Fruit fly (Drosophila melanogaster) whole organism, embryonic: ENCODE results near the gene CG13364.
"Not testable (repeated sequence)": the region's sequence is repeated elsewhere in the genome, so short reads cannot be mapped to it uniquely, and the experiment has no call there.

ENCODE experiments used
- CG12942 ChIP-seq: fragments of 200-800 bp; sonication (Bioruptor generic); optimal IDR thresholded peaks from 3 replicates; lab custom pipeline; 2016; ENCODE audit warnings: missing biosample characterization, missing genetic modification characterization
- CG16815 ChIP-seq: fragments of 200-800 bp; sonication (Bioruptor generic); optimal IDR thresholded peaks from 3 replicates; lab custom pipeline; 2017; ENCODE audit warnings: missing biosample characterization, mild to moderate bottlenecking, missing genetic modification characterization
- Dfd ChIP-seq, 2 experiments: fragments of >200 bp; optimal IDR thresholded peaks; 2 replicates each; lab custom pipeline; 2017; ENCODE audit warnings: missing biosample characterization in 2 of 2, missing genetic modification characterization in 2 of 2
- Hand ChIP-seq: fragments of 200-800 bp; sonication (Bioruptor generic); optimal IDR thresholded peaks from 2 replicates; lab custom pipeline; 2017; ENCODE audit warnings: mild to moderate bottlenecking, missing biosample characterization, missing genetic modification reagents, missing genetic modification characterization
- Max ChIP-seq: fragments of 200-800 bp; sonication (Bioruptor generic); optimal IDR thresholded peaks from 2 replicates; lab custom pipeline; 2016; ENCODE audit warnings: missing biosample characterization, mild to moderate bottlenecking, missing genetic modification characterization
- pb ChIP-seq: fragments of 200-800 bp; sonication (Bioruptor generic); optimal IDR thresholded peaks from 3 replicates; lab custom pipeline; 2016; ENCODE audit warnings: missing biosample characterization, missing genetic modification characterization
- pzg ChIP-seq: fragments of 200-800 bp; sonication (Bioruptor generic); optimal IDR thresholded peaks from 3 replicates; lab custom pipeline; 2018; ENCODE audit warnings: missing biosample characterization, mild to moderate bottlenecking, missing genetic modification characterization, moderate library complexity
- tio ChIP-seq: fragments of 200-800 bp; sonication (Bioruptor generic); optimal IDR thresholded peaks from 2 replicates; lab custom pipeline; 2017; ENCODE audit warnings: missing biosample characterization, missing genetic modification characterization, inconsistent platforms
- toy ChIP-seq: fragments of 200-800 bp; sonication (Bioruptor generic); IDR thresholded peaks from 2 replicates; pipeline ENCODE4 v1.3.6; 2022; ENCODE audit warnings: missing biosample characterization, missing genetic modification characterization
- usp ChIP-seq: fragments of >200 bp; optimal IDR thresholded peaks from 2 replicates; lab custom pipeline; 2017; ENCODE audit warnings: missing biosample characterization, missing genetic modification characterization

dm6 chrX:644461-644860 is 19.5 kb upstream of the CG13364 start, which contains the start of gene CG13367:
- TF ChIP-seq tio (GFP tag; lab: Kevin White, UChicago); usp (GFP tag; lab: Kevin White, UChicago); pb (GFP tag; lab: Kevin White, UChicago); pzg (GFP tag; lab: Kevin White, UChicago); CG12942 (GFP tag; lab: Kevin White, UChicago); CG16815 (GFP tag; lab: Kevin White, UChicago); Hand; toy (GFP tag; lab: Robert Waterston, UW); Dfd (GFP tag; optimal IDR thresholded peaks at IDR 0.05; lab: Kevin White, UChicago); Max (GFP tag; lab: Kevin White, UChicago): not testable (repeated sequence)
